Worm (Caenorhabditis elegans): Measurements from ENCODE around the gene F45D3.3.

Gene F45D3.3

ce11 chrV:12596795-12597194 is 46.6 kb upstream of the F45D3.3 start (continued):
- TF ChIP-seq zfh-2 (GFP tag; conservative IDR thresholded peaks at IDR 0.05) (peak; percentile 53; the same call in 1 of the 2 replicates), lin-54 (GFP tag; optimal IDR thresholded peaks at IDR 0.05) (peak; percentile 61), D2030.7 (GFP tag; IDR thresholded peaks at IDR 0.05) (peak; percentile 35; the same call in 1 of the 2 replicates), lsy-27 (tag; optimal IDR thresholded peaks at IDR 0.05; ENCODE audit: borderline replicate concordance, insufficient read depth) (no peak), C17E4.6 (GFP tag; IDR thresholded peaks at IDR 0.05) (no peak), athp-1 (tag; optimal IDR thresholded peaks at IDR 0.05) (peak; percentile 70), ZK185.1 (tag; optimal IDR thresholded peaks at IDR 0.05; ENCODE audit: poor library complexity, severe bottlenecking) (peak; percentile 84), let-607 (tag; optimal IDR thresholded peaks at IDR 0.05) (peak; percentile 6 to 48), ztf-18 (tag; optimal IDR thresholded peaks at IDR 0.05) (peak; percentile 71), cebp-1 (GFP tag; IDR thresholded peaks at IDR 0.05) (no peak), cebp-1 (tag; optimal IDR thresholded peaks at IDR 0.05) (peak; percentile 58), F22D6.2 (tag; optimal IDR thresholded peaks at IDR 0.05) (no peak), attf-5 (GFP tag; optimal IDR thresholded peaks at IDR 0.05) (peak; percentile 25), Y95B8A.8 (GFP tag; IDR thresholded peaks at IDR 0.05) (0 out of 2 replicates have a peak, but pooled peaks have one; percentile 27), let-526 (GFP tag; IDR thresholded peaks at IDR 0.05) (no peak), madf-3 (GFP tag; IDR thresholded peaks at IDR 0.05) (no peak), egl-44 (GFP tag; IDR thresholded peaks at IDR 0.05) (peak; percentile 49; the same call in 1 of the 2 replicates)

ce11 chrV:12596196-12596595 is 46.0 kb upstream of the F45D3.3 start, which contains the start of gene mma-1:
Gene mma-1, minus strand, starts transcription at chrV:12596296.
- TF ChIP-seq hsf-1 (GFP tag; IDR thresholded peaks at IDR 0.05) (0 out of 2 replicates have a peak, but pooled peaks have one; percentile 27), Y53F4B.3 (GFP tag; IDR thresholded peaks at IDR 0.05) (no peak)

- TF ChIP-seq ceh-100 (GFP tag; IDR thresholded peaks at IDR 0.05) = no peak
- no peak for TF ChIP-seq zim-3 (tag; optimal IDR thresholded peaks at IDR 0.05)
- TF ChIP-seq efl-1 (GFP tag; optimal IDR thresholded peaks at IDR 0.05) = no peak
- TF ChIP-seq cebp-1 (GFP tag; IDR thresholded peaks at IDR 0.05) = no peak
- peak; percentile 2 for TF ChIP-seq cebp-1 (tag; optimal IDR thresholded peaks at IDR 0.05)
Observed at ce11 chrV:12592379-12592778, 42.2 kb upstream of the F45D3.3 start, which contains the start of gene C14C10.2. Gene C14C10.2, minus strand, starts transcription at chrV:12592479.

- no peak for TF ChIP-seq B0035.1 (tag; optimal IDR thresholded peaks at IDR 0.05)
- no peak for TF ChIP-seq dox-1 (GFP tag; IDR thresholded peaks at IDR 0.05)
- TF ChIP-seq F37B4.10 (GFP tag; IDR thresholded peaks at IDR 0.05) = no peak
- TF ChIP-seq attf-6 (GFP tag; IDR thresholded peaks at IDR 0.05) = no peak
- no peak for TF ChIP-seq nhr-27 (tag; optimal IDR thresholded peaks at IDR 0.05)
- no peak for TF ChIP-seq efl-1 (GFP tag; optimal IDR thresholded peaks at IDR 0.05)
- TF ChIP-seq F57A8.1 (GFP tag; optimal IDR thresholded peaks at IDR 0.05) = no peak
- no peak for TF ChIP-seq ceh-91 (GFP tag; IDR thresholded peaks at IDR 0.05)
- no peak for TF ChIP-seq F57C9.4 (tag; optimal IDR thresholded peaks at IDR 0.05)
- TF ChIP-seq rcor-1 (GFP tag; IDR thresholded peaks at IDR 0.05) = no peak
Observed at ce11 chrV:12590601-12591000, 40.4 kb upstream of the F45D3.3 start, which contains the start of gene ttr-43. Gene ttr-43, minus strand, starts transcription at chrV:12590701.

- TF ChIP-seq nhr-179 (tag; optimal IDR thresholded peaks at IDR 0.05) (no peak), rcor-1 (GFP tag; IDR thresholded peaks at IDR 0.05) (no peak), B0261.1 (tag; optimal IDR thresholded peaks at IDR 0.05) (no peak), madf-10 (tag; optimal IDR thresholded peaks at IDR 0.05) (no peak), rpc-1 (optimal IDR thresholded peaks at IDR 0.05) (no peak), rpc-1 (tag; optimal IDR thresholded peaks at IDR 0.05) (no peak), attf-6 (GFP tag; IDR thresholded peaks at IDR 0.05) (no peak), ceh-79 (tag; optimal IDR thresholded peaks at IDR 0.05) (no peak)
Observed at ce11 chrV:12588030-12588429, 37.8 kb upstream of the F45D3.3 start, which contains the start of gene C14C10.1. Gene C14C10.1, plus strand, starts transcription at chrV:12588330.

Measured in whole organism, young adult.